Worm (Caenorhabditis elegans): ENCODE measurements around the gene pgap-3.

The pgap-3 gene

ce11 chrV:6016097-6016496 lies 31.6 kb downstream of the pgap-3 start:
- no peak for TF ChIP-seq unc-39 (tag; optimal IDR thresholded peaks at IDR 0.05)
- peak; percentile 16 for TF ChIP-seq nhr-23 (tag; optimal IDR thresholded peaks at IDR 0.05)

- TF ChIP-seq egl-27 (tag; optimal IDR thresholded peaks at IDR 0.05) (no peak), nhr-237 (tag; optimal IDR thresholded peaks at IDR 0.05) (no peak), ztf-11 (tag; optimal IDR thresholded peaks at IDR 0.05) (no peak), nfya-1 (tag; optimal IDR thresholded peaks at IDR 0.05; ENCODE audit: insufficient read depth) (no peak), daf-12 (tag; optimal IDR thresholded peaks at IDR 0.05) (no peak)
Measured at ce11 chrV:6015546-6016089, 32.1 kb downstream of the pgap-3 start.

ce11 chrV:6012401-6012800 lies 35.3 kb downstream of the pgap-3 start:
- TF ChIP-seq pqm-1 (tag; optimal IDR thresholded peaks at IDR 0.05) (peak; percentile 32), elt-2 (tag; optimal IDR thresholded peaks at IDR 0.05) (peak; percentile 45), ama-1 (optimal IDR thresholded peaks at IDR 0.05) (no peak)

- no peak for TF ChIP-seq elt-3 (tag; optimal IDR thresholded peaks at IDR 0.05)
- TF ChIP-seq jun-1 (tag; optimal IDR thresholded peaks at IDR 0.05), result peak; percentile 64
Measured at ce11 chrV:6010642-6011041, 37.1 kb downstream of the pgap-3 start.

- TF ChIP-seq nhr-77 (tag; optimal IDR thresholded peaks at IDR 0.05), result no peak
- TF ChIP-seq ztf-4 (tag; optimal IDR thresholded peaks at IDR 0.05), result no peak
- no peak for TF ChIP-seq nhr-237 (tag; optimal IDR thresholded peaks at IDR 0.05)
- no peak for TF ChIP-seq R02D3.7 (tag; optimal IDR thresholded peaks at IDR 0.05)
- TF ChIP-seq mdl-1 (tag; optimal IDR thresholded peaks at IDR 0.05), result no peak
- no peak for TF ChIP-seq ceh-9 (tag; optimal IDR thresholded peaks at IDR 0.05)
- no peak for TF ChIP-seq jun-1 (tag; optimal IDR thresholded peaks at IDR 0.05)
- TF ChIP-seq fkh-2 (tag; optimal IDR thresholded peaks at IDR 0.05), result no peak
- TF ChIP-seq nfya-1 (tag; optimal IDR thresholded peaks at IDR 0.05; ENCODE audit: insufficient read depth), result no peak
- TF ChIP-seq zag-1 (tag; optimal IDR thresholded peaks at IDR 0.05), result no peak
- TF ChIP-seq ama-1 (optimal IDR thresholded peaks at IDR 0.05), result no peak
Measured at ce11 chrV:6007927-6008326, 39.8 kb downstream of the pgap-3 start.

- TF ChIP-seq nhr-23 (tag; optimal IDR thresholded peaks at IDR 0.05) (no peak), nhr-12 (tag; optimal IDR thresholded peaks at IDR 0.05) (no peak), nhr-11 (tag; optimal IDR thresholded peaks at IDR 0.05) (no peak), hmg-11 (tag; optimal IDR thresholded peaks at IDR 0.05) (no peak), sea-2 (GFP tag; optimal IDR thresholded peaks at IDR 0.05) (no peak), skn-1 (tag; optimal IDR thresholded peaks at IDR 0.05) (no peak), ztf-4 (tag; optimal IDR thresholded peaks at IDR 0.05) (no peak), daf-12 (tag; optimal IDR thresholded peaks at IDR 0.05) (no peak), snpc-4 (tag; optimal IDR thresholded peaks at IDR 0.05) (no peak), aly-2 (tag; optimal IDR thresholded peaks at IDR 0.05) (no peak), fkh-10 (GFP tag; optimal IDR thresholded peaks at IDR 0.05) (no peak), lin-39 (tag; optimal IDR thresholded peaks at IDR 0.05) (no peak), nhr-43 (tag; optimal IDR thresholded peaks at IDR 0.05; ENCODE audit: poor library complexity, severe bottlenecking) (no peak), R02D3.7 (tag; optimal IDR thresholded peaks at IDR 0.05) (no peak), nhr-76 (tag; optimal IDR thresholded peaks at IDR 0.05) (no peak), lsy-12 (tag; optimal IDR thresholded peaks at IDR 0.05) (no peak), fkh-2 (tag; optimal IDR thresholded peaks at IDR 0.05) (no peak), nhr-28 (tag; optimal IDR thresholded peaks at IDR 0.05) (no peak)
Measured at ce11 chrV:6003301-6003700, 44.4 kb downstream of the pgap-3 start, which contains the start of gene fos-1. fos-1 (plus strand) TSS chrV:6003601.

ce11 chrV:6000368-6000802 lies 47.3 kb downstream of the pgap-3 start:
- TF ChIP-seq nfya-1 (tag; optimal IDR thresholded peaks at IDR 0.05; ENCODE audit: insufficient read depth), result peak; percentile 91
- peak; percentile 20 for TF ChIP-seq nhr-28 (tag; optimal IDR thresholded peaks at IDR 0.05)
- TF ChIP-seq eor-1 (tag; optimal IDR thresholded peaks at IDR 0.05), result no peak
- peak; percentile 94 for TF ChIP-seq nhr-43 (tag; optimal IDR thresholded peaks at IDR 0.05; ENCODE audit: poor library complexity, severe bottlenecking)
- TF ChIP-seq skn-1 (tag; optimal IDR thresholded peaks at IDR 0.05), result peak; percentile 91
- no peak for TF ChIP-seq nhr-12 (tag; optimal IDR thresholded peaks at IDR 0.05)
- peak; percentile 99 for TF ChIP-seq jun-1 (tag; optimal IDR thresholded peaks at IDR 0.05)
- TF ChIP-seq ceh-16 (tag; optimal IDR thresholded peaks at IDR 0.05), result no peak
- TF ChIP-seq hmg-11 (tag; optimal IDR thresholded peaks at IDR 0.05), result peak; percentile 97
- TF ChIP-seq elt-3 (tag; optimal IDR thresholded peaks at IDR 0.05), result peak in 1 of 3 experiments; percentile 82
- TF ChIP-seq ztf-11 (tag; optimal IDR thresholded peaks at IDR 0.05), result no peak
- no peak for TF ChIP-seq nhr-67 (tag; optimal IDR thresholded peaks at IDR 0.05)
- TF ChIP-seq lsy-12 (tag; optimal IDR thresholded peaks at IDR 0.05), result peak; percentile 94
- no peak for TF ChIP-seq ceh-82 (tag; optimal IDR thresholded peaks at IDR 0.05)
- peak; percentile 56 for TF ChIP-seq lin-15B (tag; optimal IDR thresholded peaks at IDR 0.05)
- peak; percentile 94 for TF ChIP-seq ceh-28 (tag; optimal IDR thresholded peaks at IDR 0.05)
- no peak for TF ChIP-seq sea-2 (GFP tag; optimal IDR thresholded peaks at IDR 0.05)
- no peak for TF ChIP-seq zag-1 (tag; optimal IDR thresholded peaks at IDR 0.05)
- peak; percentile 61 for TF ChIP-seq snpc-4 (tag; optimal IDR thresholded peaks at IDR 0.05)
- peak; percentile 98 for TF ChIP-seq nhr-25 (tag; optimal IDR thresholded peaks at IDR 0.05)
- no peak for TF ChIP-seq fkh-2 (tag; optimal IDR thresholded peaks at IDR 0.05)
- no peak for TF ChIP-seq aly-2 (tag; optimal IDR thresholded peaks at IDR 0.05)
- TF ChIP-seq ceh-9 (tag; optimal IDR thresholded peaks at IDR 0.05), result no peak

Data from whole organism, L3 larva.